Worm (Caenorhabditis elegans) whole organism, midembryonic: ENCODE results near the gene C16C10.8.

ENCODE experiments used
- flt-1 ChIP-seq: fragments of 200-800 bp; sonication (Bioruptor generic); IDR thresholded peaks from 2 replicates; pipeline ENCODE4 v1.3.6; 2022; ENCODE audit warnings: missing genetic modification characterization, missing compliant biosample characterization
- med-1 ChIP-seq: sonication (generic microtip); optimal IDR thresholded peaks from 2 replicates; lab custom pipeline; 2017; ENCODE audit warnings: missing genetic modification characterization, mild to moderate bottlenecking, missing compliant biosample characterization, antibody characterized with exemption, missing genetic modification reagents; ENCODE audit not compliant: insufficient read depth
- tab-1 ChIP-seq: fragments of 200-800 bp; sonication (Bioruptor generic); IDR thresholded peaks from 2 replicates; pipeline ENCODE4 v1.3.6; 2022; ENCODE audit warnings: missing genetic modification characterization, missing compliant biosample characterization
- ztf-23 ChIP-seq: fragments of 200-800 bp; sonication (Bioruptor generic); IDR thresholded peaks from 2 replicates; pipeline ENCODE4 v1.3.6; 2022; ENCODE audit warnings: missing genetic modification reagents, missing genetic modification characterization, missing compliant biosample characterization
- ztf-29 ChIP-seq: fragments of 200-800 bp; sonication (Bioruptor generic); IDR thresholded peaks from 2 replicates; pipeline ENCODE4 v1.3.6; 2022; ENCODE audit warnings: missing genetic modification reagents, missing genetic modification characterization, missing compliant biosample characterization

DNA sequence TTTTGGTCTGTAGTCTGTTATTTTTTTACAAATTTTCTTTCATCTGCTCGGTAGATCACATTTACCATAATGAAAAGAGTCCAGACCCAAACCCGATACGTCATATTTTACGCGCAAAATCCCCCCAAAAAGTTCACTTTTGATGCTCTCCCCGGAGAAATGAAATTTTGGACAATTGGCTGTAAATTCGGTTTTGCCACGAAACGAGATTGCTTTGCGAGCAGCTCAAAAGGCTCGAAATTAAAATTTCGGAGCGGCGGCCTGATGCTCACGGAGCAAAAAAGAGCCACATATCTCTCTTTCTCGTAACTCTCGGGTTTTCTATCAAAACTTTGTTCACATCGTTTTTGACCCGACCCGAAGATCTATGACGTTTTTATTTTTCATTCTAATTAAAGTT, 40.7 kb downstream of the C16C10.8 start:
- TF ChIP-seq flt-1 (GFP tag; lab: Robert Waterston, UW) (no peak), ztf-23 (GFP tag; lab: Robert Waterston, UW) (no peak), ztf-29 (GFP tag; lab: Robert Waterston, UW) (no peak), med-1 (GFP tag; lab: Kevin White, UChicago) (no peak), tab-1 (GFP tag; lab: Robert Waterston, UW) (no peak)
